Fruit fly (Drosophila melanogaster) whole organism, embryonic: ENCODE results near the gene CG34008.

Source experiments
- CG10147 ChIP-seq: fragments of 200-800 bp; sonication (Bioruptor generic); optimal IDR thresholded peaks from 2 replicates; lab custom pipeline; 2019; ENCODE audit warnings: missing biosample characterization, mild to moderate bottlenecking, missing genetic modification characterization, moderate library complexity
- CG10431 ChIP-seq: fragments of 200-800 bp; sonication (Bioruptor generic); optimal IDR thresholded peaks from 3 replicates; lab custom pipeline; 2018; ENCODE audit warnings: missing biosample characterization, mild to moderate bottlenecking, missing genetic modification characterization
- CG11696 ChIP-seq: fragments of 200-800 bp; sonication (Bioruptor generic); IDR thresholded peaks from 2 replicates; pipeline ENCODE4 v1.3.6; 2022; ENCODE audit warnings: missing biosample characterization, missing genetic modification characterization
- CG12236 ChIP-seq: fragments of 200-800 bp; sonication (Bioruptor generic); optimal IDR thresholded peaks from 2 replicates; lab custom pipeline; 2016; ENCODE audit warnings: missing biosample characterization, missing genetic modification characterization
- CG14014 ChIP-seq: fragments of 200-800 bp; sonication (Bioruptor generic); IDR thresholded peaks from 2 replicates; pipeline ENCODE4 v1.3.6; 2022; ENCODE audit warnings: missing biosample characterization, missing genetic modification characterization
- CG14860 ChIP-seq: fragments of 200-800 bp; sonication (Bioruptor generic); IDR thresholded peaks from 3 replicates; pipeline ENCODE4 v1.3.6; 2022; ENCODE audit warnings: missing biosample characterization, missing genetic modification characterization; ENCODE audit not compliant: partially characterized antibody
- CG14965 ChIP-seq: fragments of 200-800 bp; sonication (Bioruptor generic); optimal IDR thresholded peaks from 2 replicates; lab custom pipeline; 2016; ENCODE audit warnings: missing biosample characterization, missing genetic modification characterization, borderline replicate concordance
- CG16813 ChIP-seq: fragments of 200-800 bp; sonication (Bioruptor generic); IDR thresholded peaks from 3 replicates; pipeline ENCODE4 v1.3.6; 2022; ENCODE audit warnings: missing biosample characterization, missing genetic modification characterization; ENCODE audit not compliant: partially characterized antibody
- CG17829 ChIP-seq: fragments of 200-800 bp; optimal IDR thresholded peaks from 2 replicates; lab custom pipeline; 2019; ENCODE audit warnings: missing biosample characterization, mild to moderate bottlenecking, missing genetic modification characterization, moderate library complexity
- CG2712 ChIP-seq: fragments of 200-800 bp; optimal IDR thresholded peaks from 3 replicates; lab custom pipeline; 2019; ENCODE audit warnings: missing biosample characterization, mild to moderate bottlenecking, missing genetic modification characterization, moderate library complexity
- CG2875 ChIP-seq: fragments of 200-800 bp; sonication (Bioruptor generic); optimal IDR thresholded peaks from 2 replicates; lab custom pipeline; 2017; ENCODE audit warnings: missing biosample characterization, mild to moderate bottlenecking, missing genetic modification characterization, missing genetic modification reagents
- CG5953 ChIP-seq: fragments of 200-800 bp; sonication (Bioruptor generic); IDR thresholded peaks from 2 replicates; pipeline ENCODE4 v1.3.6; 2022; ENCODE audit warnings: missing biosample characterization, missing genetic modification characterization
- CG6175 ChIP-seq: fragments of 200-800 bp; sonication (Bioruptor generic); IDR thresholded peaks from 3 replicates; pipeline ENCODE4 v1.3.6; 2022; ENCODE audit warnings: missing biosample characterization, missing genetic modification characterization
- CG6272 ChIP-seq: fragments of 200-800 bp; sonication (Bioruptor generic); IDR thresholded peaks from 2 replicates; pipeline ENCODE4 v1.3.6; 2022; ENCODE audit warnings: missing biosample characterization, missing genetic modification characterization
- CG6683 ChIP-seq: fragments of 200-800 bp; sonication (Bioruptor generic); optimal IDR thresholded peaks from 2 replicates; lab custom pipeline; 2017; ENCODE audit warnings: missing biosample characterization, mild to moderate bottlenecking, missing genetic modification characterization, missing genetic modification reagents
- CG7786 ChIP-seq: fragments of 200-800 bp; sonication (Bioruptor generic); optimal IDR thresholded peaks from 2 replicates; lab custom pipeline; 2016; ENCODE audit warnings: missing biosample characterization, missing genetic modification characterization
- CG7839 ChIP-seq: fragments of 200-800 bp; sonication (Bioruptor generic); optimal IDR thresholded peaks from 3 replicates; lab custom pipeline; 2018; ENCODE audit warnings: missing biosample characterization, mild to moderate bottlenecking, missing genetic modification characterization, moderate library complexity
- CG9727 ChIP-seq: fragments of 200-800 bp; sonication (Bioruptor generic); optimal IDR thresholded peaks from 3 replicates; lab custom pipeline; 2017; ENCODE audit warnings: missing biosample characterization, mild to moderate bottlenecking, missing genetic modification characterization
- E2f2 ChIP-seq: fragments of 200-800 bp; sonication (Bioruptor generic); IDR thresholded peaks from 2 replicates; pipeline ENCODE4 v1.3.6; 2022; ENCODE audit warnings: missing biosample characterization, missing genetic modification characterization
- Gsc ChIP-seq: fragments of 200-800 bp; sonication (Bioruptor generic); IDR thresholded peaks from 2 replicates; pipeline ENCODE4 v1.3.6; 2022; ENCODE audit warnings: missing biosample characterization, missing genetic modification characterization
- HLH54F ChIP-seq: fragments of 200-800 bp; sonication (Bioruptor generic); optimal IDR thresholded peaks from 3 replicates; lab custom pipeline; 2016; ENCODE audit warnings: missing biosample characterization, missing genetic modification characterization
- HLHmδ ChIP-seq: fragments of 200-800 bp; sonication (Bioruptor generic); optimal IDR thresholded peaks from 2 replicates; lab custom pipeline; 2018; ENCODE audit warnings: missing biosample characterization, mild to moderate bottlenecking, missing genetic modification characterization, moderate library complexity
- Hey ChIP-seq: fragments of 200-800 bp; sonication (Bioruptor generic); optimal IDR thresholded peaks from 3 replicates; lab custom pipeline; 2018; ENCODE audit warnings: missing biosample characterization, mild to moderate bottlenecking, missing genetic modification characterization
- Hmx ChIP-seq: fragments of 200-800 bp; sonication (Bioruptor generic); optimal IDR thresholded peaks from 2 replicates; lab custom pipeline; 2016; ENCODE audit warnings: missing biosample characterization, missing genetic modification characterization
- Hr51 ChIP-seq, 2 experiments: fragments of 200-800 bp; sonication (Bioruptor generic); optimal IDR thresholded peaks; 2 replicates in 1 of 2; 3 replicates in 1 of 2; lab custom pipeline; 2016 to 2018; ENCODE audit warnings: missing biosample characterization in 2 of 2, missing genetic modification characterization in 2 of 2, mild to moderate bottlenecking in 1 of 2, moderate library complexity in 1 of 2
- Mrtf ChIP-seq: fragments of 200-800 bp; sonication (Bioruptor generic); IDR thresholded peaks from 3 replicates; pipeline ENCODE4 v1.3.6; 2022; ENCODE audit warnings: missing biosample characterization, missing genetic modification characterization
- NC2α ChIP-seq: fragments of 200-800 bp; sonication (Bioruptor generic); optimal IDR thresholded peaks from 2 replicates; lab custom pipeline; 2016; ENCODE audit warnings: missing biosample characterization, missing genetic modification characterization
- Usf ChIP-seq: fragments of 200-800 bp; sonication (Bioruptor generic); optimal IDR thresholded peaks from 2 replicates; lab custom pipeline; 2017; ENCODE audit warnings: missing genotype, missing biosample characterization, missing genetic modification characterization
- ab ChIP-seq: fragments of 200-800 bp; sonication (Bioruptor generic); optimal IDR thresholded peaks from 2 replicates; lab custom pipeline; 2016; ENCODE audit warnings: missing biosample characterization, missing genetic modification characterization
- az2 ChIP-seq: fragments of 200-800 bp; sonication (Bioruptor generic); optimal IDR thresholded peaks from 3 replicates; lab custom pipeline; 2016; ENCODE audit warnings: missing biosample characterization, missing genetic modification characterization
- cwo ChIP-seq: fragments of 200-800 bp; sonication (Bioruptor generic); optimal IDR thresholded peaks from 3 replicates; lab custom pipeline; 2017; ENCODE audit warnings: missing biosample characterization, missing genetic modification characterization, mild to moderate bottlenecking, moderate library complexity, missing genetic modification reagents
- da ChIP-seq: fragments of 200-800 bp; sonication (Bioruptor generic); optimal IDR thresholded peaks from 2 replicates; lab custom pipeline; 2016; ENCODE audit warnings: missing biosample characterization, missing genetic modification characterization
- dmrt11E ChIP-seq: fragments of 200-800 bp; sonication (Bioruptor generic); optimal IDR thresholded peaks from 3 replicates; lab custom pipeline; 2018; ENCODE audit warnings: missing biosample characterization, mild to moderate bottlenecking, missing genetic modification characterization, moderate library complexity
- fd102C ChIP-seq: fragments of 200-800 bp; sonication (Bioruptor generic); optimal IDR thresholded peaks from 2 replicates; lab custom pipeline; 2018; ENCODE audit warnings: missing biosample characterization, mild to moderate bottlenecking, missing genetic modification characterization, moderate library complexity
- gsb ChIP-seq: fragments of 200-800 bp; sonication (Bioruptor generic); IDR thresholded peaks from 2 replicates; pipeline ENCODE4 v1.3.6; 2022; ENCODE audit warnings: missing biosample characterization, missing genetic modification characterization
- hkb ChIP-seq, 2 experiments: fragments of 200-800 bp in 1 of 2; fragments of >200 bp in 1 of 2; sonication (Bioruptor generic) in 1 of 2; IDR thresholded peaks in 1 of 2; optimal IDR thresholded peaks in 1 of 2; 2 replicates each; pipeline versions ENCODE4 v1.3.6 to Lab custom; 2017 to 2022; ENCODE audit warnings: missing biosample characterization in 1 of 2, missing genetic modification characterization in 1 of 2
- kay ChIP-seq: fragments of 200-800 bp; sonication (Bioruptor generic); optimal IDR thresholded peaks from 2 replicates; lab custom pipeline; 2016; ENCODE audit warnings: missing biosample characterization, missing genetic modification characterization
- lmd ChIP-seq: fragments of 200-800 bp; sonication (Bioruptor generic); IDR thresholded peaks from 2 replicates; pipeline ENCODE4 v1.3.6; 2022; ENCODE audit warnings: missing biosample characterization, missing genetic modification characterization
- mld ChIP-seq: fragments of 200-800 bp; sonication (Bioruptor generic); IDR thresholded peaks from 3 replicates; pipeline ENCODE4 v1.3.6; 2022; ENCODE audit warnings: missing biosample characterization, missing genetic modification characterization; ENCODE audit not compliant: partially characterized antibody
- nmo ChIP-seq: fragments of 200-800 bp; sonication (Bioruptor generic); optimal IDR thresholded peaks from 2 replicates; lab custom pipeline; 2018; ENCODE audit warnings: missing biosample characterization, mild to moderate bottlenecking, missing genetic modification characterization, moderate library complexity
- p53 ChIP-seq: fragments of 200-800 bp; sonication (Bioruptor generic); optimal IDR thresholded peaks from 2 replicates; lab custom pipeline; 2016; ENCODE audit warnings: missing biosample characterization, missing genetic modification characterization
- psq ChIP-seq: fragments of 200-800 bp; sonication (Bioruptor generic); optimal IDR thresholded peaks from 2 replicates; lab custom pipeline; 2017; ENCODE audit warnings: missing biosample characterization, missing genetic modification characterization
- shn ChIP-seq: fragments of 200-800 bp; sonication (Bioruptor generic); optimal IDR thresholded peaks from 3 replicates; lab custom pipeline; 2016; ENCODE audit warnings: missing biosample characterization, missing genetic modification characterization
- so ChIP-seq: fragments of 200-800 bp; sonication (Bioruptor generic); IDR thresholded peaks from 3 replicates; pipeline ENCODE4 v1.3.6; 2022; ENCODE audit warnings: missing biosample characterization, missing genetic modification characterization
- sug ChIP-seq: fragments of 200-800 bp; optimal IDR thresholded peaks from 2 replicates; lab custom pipeline; 2019; ENCODE audit warnings: missing biosample characterization, mild to moderate bottlenecking, missing genetic modification characterization, moderate library complexity
- tin ChIP-seq: fragments of 200-800 bp; sonication (Bioruptor generic); optimal IDR thresholded peaks from 3 replicates; lab custom pipeline; 2016; ENCODE audit warnings: missing biosample characterization, missing genetic modification characterization
- unpg ChIP-seq: fragments of 200-800 bp; sonication (Bioruptor generic); optimal IDR thresholded peaks from 3 replicates; lab custom pipeline; 2018; ENCODE audit warnings: missing biosample characterization, mild to moderate bottlenecking, missing genetic modification characterization, moderate library complexity
- vfl ChIP-seq: fragments of 200-800 bp; sonication (Bioruptor generic); optimal IDR thresholded peaks from 2 replicates; lab custom pipeline; 2016; ENCODE audit warnings: missing biosample characterization, missing genetic modification characterization

CG34008 gene

dm6 chr3R:20556281-20557113 lies 24.8 kb downstream of the CG34008 start (continued):
- TF ChIP-seq CG10147 (no peak), CG7786 (GFP tag; lab: Kevin White, UChicago) (no peak), HLH54F (GFP tag; lab: Kevin White, UChicago) (peak; percentile 36), gsb (peak; percentile 69), kay (GFP tag; lab: Kevin White, UChicago) (no peak), mld (no peak), az2 (GFP tag; lab: Kevin White, UChicago) (peak; percentile 38), tin (GFP tag; lab: Kevin White, UChicago) (peak; percentile 52), shn (GFP tag; lab: Kevin White, UChicago) (no peak), CG17829 (tag; lab: Kevin White, UChicago) (peak; percentile 41), nmo (GFP tag; lab: Kevin White, UChicago) (peak; percentile 64), CG11696 (GFP tag; lab: Robert Waterston, UW) (peak; percentile 11; the same call in 1 of the 2 replicates), cwo (peak; percentile 78), Usf (GFP tag; lab: Kevin White, UChicago) (peak; percentile 35), CG7839 (tag; lab: Kevin White, UChicago) (peak; percentile 83), hkb (optimal IDR thresholded peaks at IDR 0.05; lab: Kevin White, UChicago) (no peak), hkb (GFP tag; IDR thresholded peaks at IDR 0.05; lab: Robert Waterston, UW) (peak; percentile 75), CG16813 (GFP tag; lab: Robert Waterston, UW) (no peak), CG2875 (GFP tag; lab: Kevin White, UChicago) (no peak), Hmx (GFP tag; lab: Kevin White, UChicago) (peak; percentile 28), CG14965 (GFP tag; lab: Kevin White, UChicago) (no peak), CG6175 (GFP tag; lab: Robert Waterston, UW) (peak; percentile 62; the same call in 1 of the 3 replicates), HLHmδ (no peak), dmrt11E (tag; lab: Kevin White, UChicago) (no peak), CG9727 (GFP tag; lab: Kevin White, UChicago) (peak; percentile 67), CG2712 (tag; lab: Kevin White, UChicago) (peak; percentile 71), Gsc (GFP tag; lab: Robert Waterston, UW) (no peak), CG5953 (GFP tag; lab: Robert Waterston, UW) (0 out of 2 replicates have a peak, but pooled peaks have one; percentile 34), CG14014 (GFP tag; lab: Robert Waterston, UW) (peak; percentile 90), fd102C (no peak), NC2α (no peak), ab (GFP tag; lab: Kevin White, UChicago) (peak; percentile 35), da (GFP tag; lab: Kevin White, UChicago) (no peak), Hr51 (GFP tag; optimal IDR thresholded peaks at IDR 0.05; lab: Kevin White, UChicago) (peak in 1 of 2 experiments; percentile 75), Mrtf (GFP tag; lab: Robert Waterston, UW) (peak; percentile 73; the same call in 2 of the 3 replicates), E2f2 (GFP tag; lab: Robert Waterston, UW) (peak; percentile 35; the same call in 1 of the 2 replicates), CG6683 (GFP tag; lab: Kevin White, UChicago) (no peak), p53 (no peak), Hey (tag; lab: Kevin White, UChicago) (no peak), CG6272 (GFP tag; lab: Robert Waterston, UW) (peak; percentile 80), sug (peak; percentile 35), vfl (GFP tag; lab: Kevin White, UChicago) (peak; percentile 9), CG14860 (no peak), CG10431 (GFP tag; lab: Kevin White, UChicago) (peak; percentile 68), CG12236 (no peak), unpg (GFP tag; lab: Kevin White, UChicago) (peak; percentile 53), so (GFP tag; lab: Robert Waterston, UW) (peak; percentile 86), lmd (GFP tag; lab: Robert Waterston, UW) (peak; percentile 84), psq (GFP tag; lab: Kevin White, UChicago) (no peak)
